Worm (Caenorhabditis elegans) whole organism, young adult: ENCODE measurements around the gene twk-3.

ENCODE experiments used
- ama-1 ChIP-seq, 3 experiments: fragments of 150-350 bp in 1 of 3; sonication (generic microtip) in 2 of 3; optimal IDR thresholded peaks; 2 replicates each; lab custom pipeline; 2014 to 2018; ENCODE audit warnings: missing biosample characterization in 2 of 3, missing genetic modification characterization in 2 of 3, missing genetic modification reagents in 2 of 3
- athp-1 ChIP-seq: sonication (generic microtip); optimal IDR thresholded peaks from 2 replicates; lab custom pipeline; 2017; ENCODE audit warnings: mild to moderate bottlenecking, missing genetic modification characterization, missing compliant biosample characterization
- ceh-58 ChIP-seq: fragments of 200-800 bp; sonication (Bioruptor generic); IDR thresholded peaks from 2 replicates; pipeline ENCODE4 v1.3.6; 2022; ENCODE audit warnings: missing genetic modification characterization, missing compliant biosample characterization
- ceh-91 ChIP-seq: fragments of 200-800 bp; sonication (Bioruptor generic); IDR thresholded peaks from 2 replicates; pipeline ENCODE4 v1.3.6; 2022; ENCODE audit warnings: missing genetic modification reagents, missing genetic modification characterization, missing compliant biosample characterization
- chd-7 ChIP-seq: sonication (generic microtip); optimal IDR thresholded peaks from 2 replicates; lab custom pipeline; 2016; ENCODE audit warnings: mild to moderate bottlenecking, missing genetic modification characterization, moderate library complexity, missing compliant biosample characterization
- madf-3 ChIP-seq: fragments of 200-800 bp; sonication (Bioruptor generic); IDR thresholded peaks from 2 replicates; pipeline ENCODE4 v1.3.6; 2022; ENCODE audit warnings: missing genetic modification reagents, missing genetic modification characterization, missing compliant biosample characterization
- pbrm-1 ChIP-seq: fragments of 200-800 bp; sonication (Bioruptor generic); IDR thresholded peaks from 2 replicates; pipeline ENCODE4 v1.3.6; 2022; ENCODE audit warnings: missing genetic modification reagents, missing genetic modification characterization, missing compliant biosample characterization
- snpc-3.4 ChIP-seq: sonication (generic microtip); optimal IDR thresholded peaks from 2 replicates; lab custom pipeline; 2017; ENCODE audit warnings: missing genetic modification characterization, mild to moderate bottlenecking, missing compliant biosample characterization, antibody characterized with exemption, moderate library complexity, missing genotype, missing genetic modification reagents
- snpc-4 ChIP-seq, 5 experiments: fragments of 150-350 bp in 1 of 5; sonication (generic microtip) in 4 of 5; optimal IDR thresholded peaks; 2 replicates each; lab custom pipeline; 2014 to 2018; ENCODE audit warnings: missing genetic modification characterization in 5 of 5, missing biosample characterization in 3 of 5, antibody characterized with exemption in 2 of 5, mild to moderate bottlenecking in 2 of 5, missing compliant biosample characterization in 2 of 5, missing genotype in 2 of 5, moderate library complexity in 2 of 5, missing genetic modification reagents in 1 of 5
- unc-62 ChIP-seq: fragments of 150-350 bp; optimal IDR thresholded peaks from 2 replicates; lab custom pipeline; 2014; ENCODE audit warnings: missing biosample characterization, missing genetic modification reagents, missing genetic modification characterization
- ztf-3 ChIP-seq: fragments of 200-800 bp; sonication (Bioruptor generic); optimal IDR thresholded peaks from 2 replicates; lab custom pipeline; 2018; ENCODE audit warnings: mild to moderate bottlenecking, missing genetic modification characterization, missing compliant biosample characterization

- TF ChIP-seq ztf-3, result no peak
- TF ChIP-seq ceh-91 (GFP tag; lab: Robert Waterston, UW), result no peak
- TF ChIP-seq ceh-58 (GFP tag; lab: Robert Waterston, UW), result no peak
- no peak for TF ChIP-seq snpc-3.4 (tag; lab: Kevin White, UChicago)
- TF ChIP-seq pbrm-1 (GFP tag; lab: Robert Waterston, UW), result no peak
- TF ChIP-seq unc-62 (GFP tag; lab: Kevin White, UChicago), result no peak
- TF ChIP-seq madf-3 (GFP tag; lab: Robert Waterston, UW), result no peak
- TF ChIP-seq athp-1, result no peak
- no peak for TF ChIP-seq chd-7 (tag; lab: Kevin White, UChicago)
- TF ChIP-seq ama-1 (optimal IDR thresholded peaks at IDR 0.05; lab: Kevin White, UChicago), result no peak
- TF ChIP-seq ama-1 (GFP tag; optimal IDR thresholded peaks at IDR 0.05; lab: Kevin White, UChicago), result no peak
- TF ChIP-seq snpc-4 (GFP tag; optimal IDR thresholded peaks at IDR 0.05; lab: Kevin White, UChicago), result no peak
- TF ChIP-seq snpc-4 (tag; optimal IDR thresholded peaks at IDR 0.05; lab: Kevin White, UChicago), result no peak
These were observed 4.3 kb upstream of the twk-3 start, which contains the start of gene ifg-1 for ce11 chrII:8216922-8217321.
